Fruit fly (Drosophila melanogaster): Measurements from ENCODE around the gene Wdr62.

Gene Wdr62

dm6 chr2L:1927406-1927805 is 43.0 kb downstream of the Wdr62 start:
- TF ChIP-seq CG8478 (optimal IDR thresholded peaks at IDR 0.05), result no peak
- no peak for TF ChIP-seq EcR (GFP tag; optimal IDR thresholded peaks at IDR 0.05)
- no peak for TF ChIP-seq Dll (optimal IDR thresholded peaks at IDR 0.05)
- TF ChIP-seq pan (optimal IDR thresholded peaks at IDR 0.05), result no peak
- no peak for TF ChIP-seq psq (optimal IDR thresholded peaks at IDR 0.05)
- TF ChIP-seq usp (GFP tag; optimal IDR thresholded peaks at IDR 0.05), result no peak

dm6 chr2L:1930565-1931201 is 46.3 kb downstream of the Wdr62 start:
- TF ChIP-seq Dll (optimal IDR thresholded peaks at IDR 0.05) (no peak), psq (optimal IDR thresholded peaks at IDR 0.05) (no peak), EcR (GFP tag; optimal IDR thresholded peaks at IDR 0.05) (no peak), pan (optimal IDR thresholded peaks at IDR 0.05) (no peak), CG8478 (optimal IDR thresholded peaks at IDR 0.05) (no peak), usp (GFP tag; optimal IDR thresholded peaks at IDR 0.05) (no peak)

dm6 chr2L:1938004-1938403 is 53.6 kb downstream of the Wdr62 start:
- no peak for TF ChIP-seq psq (optimal IDR thresholded peaks at IDR 0.05)
- no peak for TF ChIP-seq CG8478 (optimal IDR thresholded peaks at IDR 0.05)
- TF ChIP-seq EcR (GFP tag; optimal IDR thresholded peaks at IDR 0.05), result no peak
- TF ChIP-seq pan (optimal IDR thresholded peaks at IDR 0.05), result no peak
- TF ChIP-seq usp (GFP tag; optimal IDR thresholded peaks at IDR 0.05), result no peak
- TF ChIP-seq Dll (optimal IDR thresholded peaks at IDR 0.05), result no peak

- TF ChIP-seq CG8478 (optimal IDR thresholded peaks at IDR 0.05) (no peak), Dll (optimal IDR thresholded peaks at IDR 0.05) (no peak), pan (optimal IDR thresholded peaks at IDR 0.05) (no peak), usp (GFP tag; optimal IDR thresholded peaks at IDR 0.05) (no peak), EcR (GFP tag; optimal IDR thresholded peaks at IDR 0.05) (no peak), psq (optimal IDR thresholded peaks at IDR 0.05) (no peak)
These were observed 60.2 kb downstream of the Wdr62 start for dm6 chr2L:1944473-1945110.

dm6 chr2L:1945609-1946008 is 61.2 kb downstream of the Wdr62 start, which contains the start of gene CG15357:
Gene CG15357 (minus strand): TSS chr2L:1945709.
- TF ChIP-seq psq (optimal IDR thresholded peaks at IDR 0.05) (no peak), CG8478 (optimal IDR thresholded peaks at IDR 0.05) (no peak), usp (GFP tag; optimal IDR thresholded peaks at IDR 0.05) (no peak)

- TF ChIP-seq CG8478 (optimal IDR thresholded peaks at IDR 0.05), result no peak
- no peak for TF ChIP-seq Dll (optimal IDR thresholded peaks at IDR 0.05)
- TF ChIP-seq usp (GFP tag; optimal IDR thresholded peaks at IDR 0.05), result no peak
- TF ChIP-seq EcR (GFP tag; optimal IDR thresholded peaks at IDR 0.05), result no peak
- TF ChIP-seq pan (optimal IDR thresholded peaks at IDR 0.05), result no peak
- no peak for TF ChIP-seq psq (optimal IDR thresholded peaks at IDR 0.05)
These were observed 62.2 kb downstream of the Wdr62 start, which contains the start of gene CG33673 for dm6 chr2L:1946628-1947027. Gene CG33673 (minus strand): TSS chr2L:1946728.

- TF ChIP-seq psq (optimal IDR thresholded peaks at IDR 0.05) (no peak), CG8478 (optimal IDR thresholded peaks at IDR 0.05) (no peak), pan (optimal IDR thresholded peaks at IDR 0.05) (no peak), usp (GFP tag; optimal IDR thresholded peaks at IDR 0.05) (no peak), EcR (GFP tag; optimal IDR thresholded peaks at IDR 0.05) (no peak), Dll (optimal IDR thresholded peaks at IDR 0.05) (no peak)
These were observed 63.5 kb downstream of the Wdr62 start for dm6 chr2L:1947959-1948358.

dm6 chr2L:1954541-1954940 is 70.1 kb downstream of the Wdr62 start:
- TF ChIP-seq CG8478 (optimal IDR thresholded peaks at IDR 0.05) (no peak), pan (optimal IDR thresholded peaks at IDR 0.05) (no peak), usp (GFP tag; optimal IDR thresholded peaks at IDR 0.05) (no peak), EcR (GFP tag; optimal IDR thresholded peaks at IDR 0.05) (no peak), Dll (optimal IDR thresholded peaks at IDR 0.05) (no peak), psq (optimal IDR thresholded peaks at IDR 0.05) (no peak)

- TF ChIP-seq CG8478 (optimal IDR thresholded peaks at IDR 0.05) (no peak), EcR (GFP tag; optimal IDR thresholded peaks at IDR 0.05) (no peak), usp (GFP tag; optimal IDR thresholded peaks at IDR 0.05) (no peak), psq (optimal IDR thresholded peaks at IDR 0.05) (no peak), Dll (optimal IDR thresholded peaks at IDR 0.05) (no peak), pan (optimal IDR thresholded peaks at IDR 0.05) (no peak)
These were observed 75.0 kb downstream of the Wdr62 start for dm6 chr2L:1959420-1959819.

- TF ChIP-seq Dll (optimal IDR thresholded peaks at IDR 0.05), result no peak
- no peak for TF ChIP-seq psq (optimal IDR thresholded peaks at IDR 0.05)
- no peak for TF ChIP-seq pan (optimal IDR thresholded peaks at IDR 0.05)
- TF ChIP-seq usp (GFP tag; optimal IDR thresholded peaks at IDR 0.05), result no peak
- TF ChIP-seq EcR (GFP tag; optimal IDR thresholded peaks at IDR 0.05), result no peak
- TF ChIP-seq CG8478 (optimal IDR thresholded peaks at IDR 0.05), result no peak
These were observed 75.6 kb downstream of the Wdr62 start for dm6 chr2L:1960056-1960455.

dm6 chr2L:1961932-1962496 is 77.6 kb downstream of the Wdr62 start:
- TF ChIP-seq Dll (optimal IDR thresholded peaks at IDR 0.05), result no peak
- TF ChIP-seq psq (optimal IDR thresholded peaks at IDR 0.05), result no peak
- no peak for TF ChIP-seq pan (optimal IDR thresholded peaks at IDR 0.05)
- TF ChIP-seq usp (GFP tag; optimal IDR thresholded peaks at IDR 0.05), result no peak
- no peak for TF ChIP-seq CG8478 (optimal IDR thresholded peaks at IDR 0.05)
- TF ChIP-seq EcR (GFP tag; optimal IDR thresholded peaks at IDR 0.05), result no peak

- TF ChIP-seq psq (optimal IDR thresholded peaks at IDR 0.05) (no peak), Dll (optimal IDR thresholded peaks at IDR 0.05) (no peak), pan (optimal IDR thresholded peaks at IDR 0.05) (no peak), CG8478 (optimal IDR thresholded peaks at IDR 0.05) (no peak), EcR (GFP tag; optimal IDR thresholded peaks at IDR 0.05) (no peak), usp (GFP tag; optimal IDR thresholded peaks at IDR 0.05) (no peak)
These were observed 82.9 kb downstream of the Wdr62 start for dm6 chr2L:1967301-1967700.
